Worm (Caenorhabditis elegans) whole organism, L1 larva: Measurements from ENCODE around the gene srw-82.
"Not testable (repeated sequence)": the region's sequence is repeated elsewhere in the genome, so short reads cannot be mapped to it uniquely, and the experiment has no call there.

Experiments used
- ces-1 ChIP-seq: fragments of 150-350 bp; optimal IDR thresholded peaks from 2 replicates; lab custom pipeline; 2014; ENCODE audit warnings: missing biosample characterization, missing genetic modification reagents, missing genetic modification characterization
- egl-27 ChIP-seq, 2 experiments: fragments of 150-350 bp in 1 of 2; sonication (generic microtip); optimal IDR thresholded peaks; 3 replicates each; lab custom pipeline; 2017 to 2018; ENCODE audit warnings: missing biosample characterization in 2 of 2, missing genetic modification characterization in 2 of 2, missing genetic modification reagents in 2 of 2
- lin-35 ChIP-seq, 2 experiments: fragments of 150-350 bp; optimal IDR thresholded peaks; 2 replicates each; lab custom pipeline; 2014; ENCODE audit warnings: missing biosample characterization in 2 of 2, missing genetic modification characterization in 2 of 2, missing genetic modification reagents in 2 of 2
- nhr-11 ChIP-seq: fragments of 150-350 bp; optimal IDR thresholded peaks from 2 replicates; lab custom pipeline; 2014; ENCODE audit warnings: missing biosample characterization, missing genetic modification characterization
- nhr-76 ChIP-seq: sonication (generic microtip); optimal IDR thresholded peaks from 2 replicates; lab custom pipeline; 2017; ENCODE audit warnings: missing biosample characterization, missing genetic modification characterization
- nhr-90 ChIP-seq: sonication (generic microtip); optimal IDR thresholded peaks from 2 replicates; lab custom pipeline; 2016; ENCODE audit warnings: mild to moderate bottlenecking, missing genetic modification characterization, missing compliant biosample characterization; ENCODE audit not compliant: poor library complexity
- pqm-1 ChIP-seq: sonication (generic microtip); optimal IDR thresholded peaks from 3 replicates; lab custom pipeline; 2017; ENCODE audit warnings: missing biosample characterization, missing genetic modification characterization
- skn-1 ChIP-seq: fragments of 150-350 bp; optimal IDR thresholded peaks from 2 replicates; lab custom pipeline; 2014; ENCODE audit warnings: missing biosample characterization, missing genetic modification characterization
- ztf-4 ChIP-seq: fragments of 150-350 bp; optimal IDR thresholded peaks from 2 replicates; lab custom pipeline; 2014; ENCODE audit warnings: missing biosample characterization, missing genetic modification characterization

ce11 chrV:18404767-18405166, 26.8 kb upstream of the srw-82 start, which contains the start of gene srh-209:
- TF ChIP-seq egl-27 (tag; optimal IDR thresholded peaks at IDR 0.05; lab: Kevin White, UChicago); ztf-4; lin-35 (GFP tag; optimal IDR thresholded peaks at IDR 0.05; lab: Kevin White, UChicago); skn-1; ces-1; pqm-1 (tag; lab: Kevin White, UChicago); nhr-11 (tag; lab: Kevin White, UChicago); nhr-90 (tag; lab: Kevin White, UChicago); nhr-76 (tag; lab: Kevin White, UChicago): not testable (repeated sequence)
